Fruit fly (Drosophila melanogaster): ENCODE data around the gene Cpr78Cc.

Gene Cpr78Cc

dm6 chr3L:21347197-21347831 lies 46.9 kb downstream of the Cpr78Cc start (continued):
- no peak for TF ChIP-seq Ssrp (tag; optimal IDR thresholded peaks at IDR 0.05)
- TF ChIP-seq zfh2 (GFP tag; optimal IDR thresholded peaks at IDR 0.05): no peak
- 0 out of 2 replicates have a peak, but pooled peaks have one; percentile 33 for TF ChIP-seq chm (GFP tag; IDR thresholded peaks at IDR 0.05)
- TF ChIP-seq CG8281 (tag; optimal IDR thresholded peaks at IDR 0.05): no peak
- no peak for TF ChIP-seq CG14441 (GFP tag; IDR thresholded peaks at IDR 0.05)
- TF ChIP-seq CG9817 (tag; optimal IDR thresholded peaks at IDR 0.05): peak; percentile 4
- peak; percentile 44 for TF ChIP-seq PHDP (tag; optimal IDR thresholded peaks at IDR 0.05)
- TF ChIP-seq Hr51 (GFP tag; optimal IDR thresholded peaks at IDR 0.05): peak; percentile 34 to 65
- TF ChIP-seq NC2α (GFP tag; optimal IDR thresholded peaks at IDR 0.05): no peak
- no peak for TF ChIP-seq mirr (GFP tag; optimal IDR thresholded peaks at IDR 0.05)
- TF ChIP-seq Fer2 (tag; optimal IDR thresholded peaks at IDR 0.05): no peak
- no peak for TF ChIP-seq hkb (optimal IDR thresholded peaks at IDR 0.05)
- peak; percentile 44; the same call in 1 of the 2 replicates for TF ChIP-seq hkb (GFP tag; IDR thresholded peaks at IDR 0.05)
- no peak for TF ChIP-seq CG3163 (GFP tag; optimal IDR thresholded peaks at IDR 0.05)
- no peak for TF ChIP-seq Spps (tag; optimal IDR thresholded peaks at IDR 0.05)
- no peak for TF ChIP-seq pfk (GFP tag; optimal IDR thresholded peaks at IDR 0.05)
- TF ChIP-seq CG9932 (GFP tag; IDR thresholded peaks at IDR 0.05): 0 out of 2 replicates have a peak, but pooled peaks have one; percentile 9
- TF ChIP-seq Mrtf (GFP tag; IDR thresholded peaks at IDR 0.05): no peak
- no peak for TF ChIP-seq CG15601 (tag; optimal IDR thresholded peaks at IDR 0.05)
- no peak for TF ChIP-seq CG6791 (GFP tag; IDR thresholded peaks at IDR 0.05; ENCODE audit: partially characterized antibody)
- TF ChIP-seq CG12299 (tag; optimal IDR thresholded peaks at IDR 0.05): no peak
- TF ChIP-seq CG10959 (GFP tag; IDR thresholded peaks at IDR 0.05): no peak; the same call in 1 of the 2 replicates
- peak; percentile 35 for TF ChIP-seq her (GFP tag; optimal IDR thresholded peaks at IDR 0.05)
- peak; percentile 43 for TF ChIP-seq CG16863 (GFP tag; optimal IDR thresholded peaks at IDR 0.05)
- no peak for TF ChIP-seq CG33213 (GFP tag; optimal IDR thresholded peaks at IDR 0.05)
- TF ChIP-seq so (GFP tag; IDR thresholded peaks at IDR 0.05): no peak
- TF ChIP-seq lilli (GFP tag; optimal IDR thresholded peaks at IDR 0.05): peak; percentile 42
- TF ChIP-seq org-1 (GFP tag; optimal IDR thresholded peaks at IDR 0.05): peak; percentile 42
- no peak for TF ChIP-seq hb (GFP tag; IDR thresholded peaks at IDR 0.05; ENCODE audit: partially characterized antibody)
- no peak for TF ChIP-seq mld (GFP tag; IDR thresholded peaks at IDR 0.05; ENCODE audit: partially characterized antibody)
- TF ChIP-seq nau (GFP tag; optimal IDR thresholded peaks at IDR 0.05): peak; percentile 15
- no peak for TF ChIP-seq CG2202 (tag; optimal IDR thresholded peaks at IDR 0.05)
- peak; percentile 68 for TF ChIP-seq Xbp1 (GFP tag; optimal IDR thresholded peaks at IDR 0.05)
- TF ChIP-seq disco-r (GFP tag; optimal IDR thresholded peaks at IDR 0.05): no peak
- TF ChIP-seq onecut (GFP tag; IDR thresholded peaks at IDR 0.05): peak; percentile 16; the same call in 1 of the 2 replicates
- peak; percentile 28; the same call in 1 of the 3 replicates for TF ChIP-seq row (GFP tag; IDR thresholded peaks at IDR 0.05)
- no peak for TF ChIP-seq gsb (GFP tag; IDR thresholded peaks at IDR 0.05)
- no peak for TF ChIP-seq CG8359 (GFP tag; optimal IDR thresholded peaks at IDR 0.05; ENCODE audit: borderline replicate concordance)
- TF ChIP-seq Taf1 (GFP tag; IDR thresholded peaks at IDR 0.05): no peak
- peak; percentile 7 for TF ChIP-seq CG13424 (tag; optimal IDR thresholded peaks at IDR 0.05)
- no peak for TF ChIP-seq Tbp (GFP tag; optimal IDR thresholded peaks at IDR 0.05)
- no peak for TF ChIP-seq lov (optimal IDR thresholded peaks at IDR 0.05)
- TF ChIP-seq lov (GFP tag; IDR thresholded peaks at IDR 0.05): 0 out of 3 replicates have a peak, but pooled peaks have one; percentile 53
- peak; percentile 3 for TF ChIP-seq Fer3 (tag; optimal IDR thresholded peaks at IDR 0.05)
- no peak for TF ChIP-seq nerfin-1 (tag; optimal IDR thresholded peaks at IDR 0.05)
- peak; percentile 7 for TF ChIP-seq dmrt11E (tag; optimal IDR thresholded peaks at IDR 0.05)
- TF ChIP-seq CG2129 (GFP tag; IDR thresholded peaks at IDR 0.05; ENCODE audit: partially characterized antibody): no peak
- TF ChIP-seq cwo (GFP tag; optimal IDR thresholded peaks at IDR 0.05): no peak
- TF ChIP-seq Rfx (GFP tag; IDR thresholded peaks at IDR 0.05): peak; percentile 35; the same call in 1 of the 2 replicates
- TF ChIP-seq trh (GFP tag; optimal IDR thresholded peaks at IDR 0.05): peak; percentile 33
